Fruit fly (Drosophila melanogaster): Measurements from ENCODE around the gene polybromo.
A peak's percentile ranks its signal among the peaks of the same experiment; 100 is the strongest.

Gene polybromo

dm6 chr3R:24816993-24817854, 12.2 kb upstream of the polybromo start, which contains the start of the genes CG5808 and Saf-B (continued):
- TF ChIP-seq NC2α (GFP tag; optimal IDR thresholded peaks at IDR 0.05): no peak
- no peak for TF ChIP-seq Blimp-1 (GFP tag; optimal IDR thresholded peaks at IDR 0.05)
- no peak for TF ChIP-seq pb (GFP tag; optimal IDR thresholded peaks at IDR 0.05)
- TF ChIP-seq pho (GFP tag; optimal IDR thresholded peaks at IDR 0.05): peak; percentile 7
- TF ChIP-seq ci (GFP tag; IDR thresholded peaks at IDR 0.05): no peak
- peak; percentile 86 for TF ChIP-seq Scr (GFP tag; IDR thresholded peaks at IDR 0.05; ENCODE audit: partially characterized antibody)
- TF ChIP-seq sima (GFP tag; optimal IDR thresholded peaks at IDR 0.05): no peak
- peak; percentile 49; the same call in 1 of the 2 replicates for TF ChIP-seq Xrp1 (GFP tag; IDR thresholded peaks at IDR 0.05)
- no peak for TF ChIP-seq shn (GFP tag; optimal IDR thresholded peaks at IDR 0.05)
- no peak for TF ChIP-seq gcm2 (GFP tag; optimal IDR thresholded peaks at IDR 0.05)
- TF ChIP-seq CG9437 (GFP tag; optimal IDR thresholded peaks at IDR 0.05): peak; percentile 86
- TF ChIP-seq NFAT (GFP tag; IDR thresholded peaks at IDR 0.05): no peak
- no peak for TF ChIP-seq ranshi (GFP tag; IDR thresholded peaks at IDR 0.05)
- TF ChIP-seq mam (GFP tag; optimal IDR thresholded peaks at IDR 0.05): no peak
- no peak for TF ChIP-seq CG13123 (GFP tag; optimal IDR thresholded peaks at IDR 0.05)
- TF ChIP-seq zfh2 (GFP tag; optimal IDR thresholded peaks at IDR 0.05): peak; percentile 31
- peak; percentile 70 for TF ChIP-seq CG8924 (tag; optimal IDR thresholded peaks at IDR 0.05)
- no peak for TF ChIP-seq Atf6 (GFP tag; IDR thresholded peaks at IDR 0.05)
- TF ChIP-seq CG6272 (GFP tag; IDR thresholded peaks at IDR 0.05): no peak
- peak; percentile 31 for TF ChIP-seq ewg (GFP tag; optimal IDR thresholded peaks at IDR 0.05)
- no peak for TF ChIP-seq eve (GFP tag; optimal IDR thresholded peaks at IDR 0.05)
- no peak for TF ChIP-seq CG8388 (GFP tag; optimal IDR thresholded peaks at IDR 0.05)
- no peak for TF ChIP-seq dmrt99B (tag; optimal IDR thresholded peaks at IDR 0.05)
- TF ChIP-seq slbo (GFP tag; IDR thresholded peaks at IDR 0.05): peak; percentile 60
- TF ChIP-seq CG8290 (GFP tag; optimal IDR thresholded peaks at IDR 0.05): peak; percentile 96
- peak in 1 of 2 experiments; percentile 98 for TF ChIP-seq CG8290 (tag; optimal IDR thresholded peaks at IDR 0.05)
- no peak for TF ChIP-seq slp2 (GFP tag; optimal IDR thresholded peaks at IDR 0.05)
- TF ChIP-seq CoRest (tag; optimal IDR thresholded peaks at IDR 0.05): peak; percentile 65
- TF ChIP-seq CG14667 (GFP tag; IDR thresholded peaks at IDR 0.05): peak; percentile 38; the same call in 1 of the 2 replicates
- TF ChIP-seq Myb (GFP tag; optimal IDR thresholded peaks at IDR 0.05): no peak
- TF ChIP-seq chif (GFP tag; optimal IDR thresholded peaks at IDR 0.05): no peak
- no peak for TF ChIP-seq CG16779 (GFP tag; IDR thresholded peaks at IDR 0.05)
- no peak for TF ChIP-seq croc (GFP tag; conservative IDR thresholded peaks at IDR 0.05)
- no peak for TF ChIP-seq Sox100B (GFP tag; optimal IDR thresholded peaks at IDR 0.05)
- peak; percentile 69 for TF ChIP-seq zen2 (GFP tag; IDR thresholded peaks at IDR 0.05; ENCODE audit: partially characterized antibody)
- peak; percentile 31; the same call in 1 of the 2 replicates for TF ChIP-seq HLH3B (GFP tag; IDR thresholded peaks at IDR 0.05)
- no peak for TF ChIP-seq bigmax (GFP tag; optimal IDR thresholded peaks at IDR 0.05)
- TF ChIP-seq CG1529 (GFP tag; optimal IDR thresholded peaks at IDR 0.05): no peak
- TF ChIP-seq sisA (GFP tag; IDR thresholded peaks at IDR 0.05): 0 out of 2 replicates have a peak, but pooled peaks have one; percentile 12
- TF ChIP-seq CrebB (tag; optimal IDR thresholded peaks at IDR 0.05): no peak
- peak; percentile 36 for TF ChIP-seq sens (GFP tag)
- peak; percentile 19 for TF ChIP-seq Fer3 (tag; optimal IDR thresholded peaks at IDR 0.05)
- peak; percentile 83 for TF ChIP-seq tna (GFP tag; IDR thresholded peaks at IDR 0.05; ENCODE audit: partially characterized antibody)
- no peak for TF ChIP-seq emc (GFP tag; optimal IDR thresholded peaks at IDR 0.05)
- TF ChIP-seq CG4282 (GFP tag; optimal IDR thresholded peaks at IDR 0.05): no peak
- TF ChIP-seq Dip2 (GFP tag; IDR thresholded peaks at IDR 0.05): no peak
- peak; percentile 76 for TF ChIP-seq amos (GFP tag; IDR thresholded peaks at IDR 0.05; ENCODE audit: partially characterized antibody)
- no peak for TF ChIP-seq HLHmδ (GFP tag; optimal IDR thresholded peaks at IDR 0.05)
- no peak for TF ChIP-seq HmgD (GFP tag; optimal IDR thresholded peaks at IDR 0.05)
- TF ChIP-seq CG6854 (GFP tag; optimal IDR thresholded peaks at IDR 0.05): no peak
